Worm (Caenorhabditis elegans) whole organism, late embryonic: ENCODE measurements around the gene srj-18.

ENCODE experiments used
- nhr-11 ChIP-seq: fragments of 150-350 bp; optimal IDR thresholded peaks from 2 replicates; lab custom pipeline; 2014; ENCODE audit warnings: missing biosample characterization, missing genetic modification characterization
- pha-4 ChIP-seq: fragments of 150-350 bp; optimal IDR thresholded peaks from 2 replicates; lab custom pipeline; 2018; ENCODE audit warnings: missing biosample characterization, missing genetic modification reagents, missing genetic modification characterization

ce11 chrV:2818117-2818516 lies 44.0 kb downstream of the srj-18 start, which contains the start of gene srt-34:
- TF ChIP-seq pha-4 (tag; lab: Kevin White, UChicago) (no peak), nhr-11 (tag; lab: Kevin White, UChicago) (no peak)
